Fruit fly (Drosophila melanogaster) whole organism, embryonic: ENCODE measurements around the gene CG9449.

Source experiments
- CG18764 ChIP-seq: fragments of 200-800 bp; sonication (Bioruptor generic); optimal IDR thresholded peaks from 3 replicates; lab custom pipeline; 2016; ENCODE audit warnings: missing biosample characterization, missing genetic modification characterization
- CG5245 ChIP-seq: fragments of 200-800 bp; sonication (Bioruptor generic); optimal IDR thresholded peaks from 3 replicates; lab custom pipeline; 2016; ENCODE audit warnings: missing biosample characterization, missing genetic modification characterization
- CHES-1-like ChIP-seq: fragments of 200-800 bp; sonication (Bioruptor generic); optimal IDR thresholded peaks from 2 replicates; lab custom pipeline; 2016; ENCODE audit warnings: missing biosample characterization, missing genetic modification characterization
- Lhr ChIP-seq: fragments of 200-800 bp; sonication (Bioruptor generic); optimal IDR thresholded peaks from 3 replicates; lab custom pipeline; 2017; ENCODE audit warnings: mild to moderate bottlenecking, missing biosample characterization, missing genetic modification reagents, missing genetic modification characterization
- Mrtf ChIP-seq: fragments of 200-800 bp; sonication (Bioruptor generic); IDR thresholded peaks from 3 replicates; pipeline ENCODE4 v1.3.6; 2022; ENCODE audit warnings: missing biosample characterization, missing genetic modification characterization
- Rfx ChIP-seq: fragments of 200-800 bp; sonication (Bioruptor generic); IDR thresholded peaks from 2 replicates; pipeline ENCODE4 v1.3.6; 2022; ENCODE audit warnings: missing biosample characterization, missing genetic modification characterization
- chif ChIP-seq, 2 experiments: fragments of 200-800 bp; sonication (Bioruptor generic); optimal IDR thresholded peaks; 3 replicates each; lab custom pipeline; 2016; ENCODE audit warnings: missing biosample characterization in 2 of 2, missing genetic modification characterization in 2 of 2
- nom ChIP-seq: fragments of 200-800 bp; sonication (Bioruptor generic); optimal IDR thresholded peaks from 2 replicates; lab custom pipeline; 2017; ENCODE audit warnings: missing biosample characterization, missing genetic modification characterization, mild to moderate bottlenecking, moderate library complexity, missing genetic modification reagents
- seq ChIP-seq: fragments of 200-800 bp; sonication (Bioruptor generic); IDR thresholded peaks from 2 replicates; pipeline ENCODE4 v1.3.6; 2022; ENCODE audit warnings: missing biosample characterization, missing genetic modification characterization

DNA sequence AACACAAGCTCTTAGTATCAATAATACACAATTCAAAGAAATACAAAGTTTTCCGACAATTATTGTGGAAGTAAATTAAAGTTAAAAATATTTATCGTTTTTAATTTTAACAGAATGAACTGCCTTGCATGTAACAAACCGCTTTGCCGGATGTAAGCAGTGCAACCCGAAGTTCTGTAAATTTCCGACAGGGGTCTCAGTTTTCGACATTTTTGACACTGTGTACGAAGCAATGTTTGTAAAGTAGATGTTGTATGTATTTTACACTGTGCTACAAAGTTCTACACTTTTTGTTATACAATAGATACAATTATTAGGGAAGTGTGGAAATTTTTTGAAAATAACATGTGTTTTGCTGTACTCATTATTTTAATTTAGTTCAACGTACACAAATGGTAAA lies 19.0 kb upstream of the CG9449 start:
- TF ChIP-seq CG18764 = peak; percentile 89
- peak; percentile 85 to 94 for TF ChIP-seq chif (GFP tag; optimal IDR thresholded peaks at IDR 0.05; lab: Kevin White, UChicago)
- TF ChIP-seq seq (GFP tag; lab: Robert Waterston, UW) = peak; percentile 60; the same call in 1 of the 2 replicates
- TF ChIP-seq CG5245 = peak; percentile 87
- peak; percentile 83 for TF ChIP-seq Lhr (GFP tag; lab: Kevin White, UChicago)
- TF ChIP-seq nom = no peak
- TF ChIP-seq CHES-1-like (GFP tag; lab: Kevin White, UChicago) = peak; percentile 85
- TF ChIP-seq Rfx (GFP tag; lab: Robert Waterston, UW) = peak; percentile 98
- TF ChIP-seq Mrtf (GFP tag; lab: Robert Waterston, UW) = peak; percentile 92
